Worm (Caenorhabditis elegans) whole organism, late embryonic: ENCODE measurements around the gene ZK370.6.

Experiments
- T23F11.4 ChIP-seq: fragments of 200-800 bp; sonication (Bioruptor generic); optimal IDR thresholded peaks from 2 replicates; lab custom pipeline; 2018; ENCODE audit warnings: mild to moderate bottlenecking, missing genetic modification characterization, missing compliant biosample characterization
- dve-1 ChIP-seq: sonication (generic microtip); optimal IDR thresholded peaks from 2 replicates; lab custom pipeline; 2017; ENCODE audit warnings: antibody characterized with exemption, mild to moderate bottlenecking, missing genetic modification characterization, missing compliant biosample characterization
- fkh-10 ChIP-seq: fragments of 150-350 bp; optimal IDR thresholded peaks from 2 replicates; lab custom pipeline; 2014; ENCODE audit warnings: missing biosample characterization, missing genetic modification reagents, missing genetic modification characterization

ce11 chrIII:8748620-8749019 is 5.0 kb upstream of the ZK370.6 start:
- TF ChIP-seq dve-1 (tag; lab: Kevin White, UChicago) = no peak
- TF ChIP-seq T23F11.4 (GFP tag; lab: Kevin White, UChicago) = no peak
- no peak for TF ChIP-seq fkh-10
